Fruit fly (Drosophila melanogaster) whole organism, embryonic: ENCODE measurements around the gene Amun.

Experiments used
- Bdp1 ChIP-seq: fragments of 200-800 bp; sonication (Bioruptor generic); optimal IDR thresholded peaks from 3 replicates; lab custom pipeline; 2016; ENCODE audit warnings: missing biosample characterization, missing genetic modification characterization
- Blimp-1 ChIP-seq: fragments of 200-800 bp; sonication (Bioruptor generic); optimal IDR thresholded peaks from 3 replicates; lab custom pipeline; 2018; ENCODE audit warnings: missing biosample characterization, missing genetic modification characterization, mild to moderate bottlenecking, moderate library complexity, missing genetic modification reagents
- CG10147 ChIP-seq: fragments of 200-800 bp; sonication (Bioruptor generic); optimal IDR thresholded peaks from 2 replicates; lab custom pipeline; 2019; ENCODE audit warnings: missing biosample characterization, mild to moderate bottlenecking, missing genetic modification characterization, moderate library complexity
- CG10462 ChIP-seq: fragments of 200-800 bp; sonication (Bioruptor generic); optimal IDR thresholded peaks from 2 replicates; lab custom pipeline; 2016; ENCODE audit warnings: missing biosample characterization, missing genetic modification characterization
- CG10565 ChIP-seq: fragments of 200-800 bp; sonication (Bioruptor generic); optimal IDR thresholded peaks from 3 replicates; lab custom pipeline; 2016; ENCODE audit warnings: missing biosample characterization, mild to moderate bottlenecking, missing genetic modification characterization
- CG10654 ChIP-seq: fragments of 200-800 bp; sonication (Bioruptor generic); optimal IDR thresholded peaks from 2 replicates; lab custom pipeline; 2016; ENCODE audit warnings: missing biosample characterization, missing genetic modification characterization
- CG12071 ChIP-seq: fragments of 200-800 bp; sonication (Bioruptor generic); optimal IDR thresholded peaks from 3 replicates; lab custom pipeline; 2018; ENCODE audit warnings: missing biosample characterization, mild to moderate bottlenecking, missing genetic modification characterization
- CG12155 ChIP-seq: fragments of 200-800 bp; sonication (Bioruptor generic); optimal IDR thresholded peaks from 3 replicates; lab custom pipeline; 2016; ENCODE audit warnings: missing biosample characterization, missing genetic modification characterization
- CG12236 ChIP-seq: fragments of 200-800 bp; sonication (Bioruptor generic); optimal IDR thresholded peaks from 2 replicates; lab custom pipeline; 2016; ENCODE audit warnings: missing biosample characterization, missing genetic modification characterization
- CG13775 ChIP-seq: fragments of 200-800 bp; sonication (Bioruptor generic); optimal IDR thresholded peaks from 3 replicates; lab custom pipeline; 2017; ENCODE audit warnings: missing biosample characterization, mild to moderate bottlenecking, missing genetic modification characterization
- CG13894 ChIP-seq: fragments of 200-800 bp; sonication (Bioruptor generic); optimal IDR thresholded peaks from 3 replicates; lab custom pipeline; 2018; ENCODE audit warnings: missing biosample characterization, mild to moderate bottlenecking, missing genetic modification characterization, moderate library complexity
- CG14860 ChIP-seq: fragments of 200-800 bp; sonication (Bioruptor generic); IDR thresholded peaks from 3 replicates; pipeline ENCODE4 v1.3.6; 2022; ENCODE audit warnings: missing biosample characterization, missing genetic modification characterization; ENCODE audit not compliant: partially characterized antibody
- CG17912 ChIP-seq: fragments of 200-800 bp; sonication (Bioruptor generic); optimal IDR thresholded peaks from 2 replicates; lab custom pipeline; 2018; ENCODE audit warnings: missing biosample characterization, mild to moderate bottlenecking, missing genetic modification characterization
- CG1832 ChIP-seq: fragments of 200-800 bp; sonication (Bioruptor generic); optimal IDR thresholded peaks from 2 replicates; lab custom pipeline; 2017; ENCODE audit warnings: missing biosample characterization, mild to moderate bottlenecking, missing genetic modification characterization, inconsistent platforms
- CG2678 ChIP-seq: fragments of 200-800 bp; sonication (Bioruptor generic); optimal IDR thresholded peaks from 3 replicates; lab custom pipeline; 2019; ENCODE audit warnings: missing biosample characterization, mild to moderate bottlenecking, missing genetic modification characterization, moderate library complexity
- CG3065 ChIP-seq: fragments of 200-800 bp; sonication (Bioruptor generic); optimal IDR thresholded peaks from 2 replicates; lab custom pipeline; 2016; ENCODE audit warnings: missing biosample characterization, missing genetic modification characterization
- CG3163 ChIP-seq: fragments of 200-800 bp; sonication (Bioruptor generic); optimal IDR thresholded peaks from 3 replicates; lab custom pipeline; 2016; ENCODE audit warnings: missing biosample characterization, missing genetic modification characterization
- CG34422 ChIP-seq: fragments of 200-800 bp; sonication (Bioruptor generic); IDR thresholded peaks from 3 replicates; pipeline ENCODE4 v1.3.6; 2022; ENCODE audit warnings: missing biosample characterization, missing genetic modification characterization
- CG4328 ChIP-seq: fragments of 200-800 bp; sonication (Bioruptor generic); optimal IDR thresholded peaks from 3 replicates; lab custom pipeline; 2017; ENCODE audit warnings: missing biosample characterization, missing genetic modification reagents, missing genetic modification characterization
- CG43689 ChIP-seq: fragments of 200-800 bp; sonication (Bioruptor generic); IDR thresholded peaks from 2 replicates; pipeline ENCODE4 v1.3.6; 2022; ENCODE audit warnings: missing biosample characterization, missing genetic modification characterization
- CG4424 ChIP-seq: fragments of 200-800 bp; sonication (Bioruptor generic); optimal IDR thresholded peaks from 3 replicates; lab custom pipeline; 2016; ENCODE audit warnings: missing biosample characterization, missing genetic modification characterization
- CG7928 ChIP-seq: fragments of 200-800 bp; sonication (Bioruptor generic); optimal IDR thresholded peaks from 2 replicates; lab custom pipeline; 2017; ENCODE audit warnings: missing biosample characterization, mild to moderate bottlenecking, missing genetic modification characterization
- CG8944 ChIP-seq: fragments of 200-800 bp; sonication (Bioruptor generic); optimal IDR thresholded peaks from 3 replicates; lab custom pipeline; 2016; ENCODE audit warnings: missing biosample characterization, missing genetic modification characterization
- CG9609 ChIP-seq: fragments of 200-800 bp; sonication (Bioruptor generic); optimal IDR thresholded peaks from 3 replicates; lab custom pipeline; 2016; ENCODE audit warnings: missing biosample characterization, missing genetic modification characterization
- CG9797 ChIP-seq: fragments of 200-800 bp; sonication (Bioruptor generic); optimal IDR thresholded peaks from 3 replicates; lab custom pipeline; 2018; ENCODE audit warnings: missing biosample characterization, mild to moderate bottlenecking, missing genetic modification characterization
- CTCF ChIP-seq: fragments of 200-800 bp; sonication (Bioruptor generic); optimal IDR thresholded peaks from 2 replicates; lab custom pipeline; 2017; ENCODE audit warnings: missing biosample characterization, mild to moderate bottlenecking, missing genetic modification characterization, moderate library complexity
- Dip3 ChIP-seq: fragments of 200-800 bp; sonication (Bioruptor generic); optimal IDR thresholded peaks from 3 replicates; lab custom pipeline; 2016; ENCODE audit warnings: missing biosample characterization, missing genetic modification characterization
- Hmr ChIP-seq: fragments of 200-800 bp; sonication (Bioruptor generic); optimal IDR thresholded peaks from 3 replicates; lab custom pipeline; 2017; ENCODE audit warnings: mild to moderate bottlenecking, missing biosample characterization, missing genetic modification reagents, missing genetic modification characterization
- Kr ChIP-seq: fragments of 200-800 bp; sonication (Bioruptor generic); optimal IDR thresholded peaks from 2 replicates; lab custom pipeline; 2017; ENCODE audit warnings: missing biosample characterization, mild to moderate bottlenecking, missing genetic modification characterization
- MTF-1 ChIP-seq: fragments of 200-800 bp; sonication (Bioruptor generic); optimal IDR thresholded peaks from 2 replicates; lab custom pipeline; 2018; ENCODE audit warnings: missing biosample characterization, mild to moderate bottlenecking, missing genetic modification characterization, borderline replicate concordance
- Meics ChIP-seq: fragments of 200-800 bp; sonication (Bioruptor generic); optimal IDR thresholded peaks from 2 replicates; lab custom pipeline; 2017; ENCODE audit warnings: missing biosample characterization, mild to moderate bottlenecking, missing genetic modification characterization
- Nf-YC ChIP-seq: fragments of 200-800 bp; optimal IDR thresholded peaks from 3 replicates; lab custom pipeline; 2019; ENCODE audit warnings: missing biosample characterization, mild to moderate bottlenecking, missing genetic modification characterization, moderate library complexity
- Oaz ChIP-seq: fragments of 200-800 bp; sonication (Bioruptor generic); IDR thresholded peaks from 2 replicates; pipeline ENCODE4 v1.3.6; 2022; ENCODE audit warnings: missing biosample characterization, missing genetic modification characterization
- Scr ChIP-seq: fragments of 200-800 bp; sonication (Bioruptor generic); IDR thresholded peaks from 2 replicates; pipeline ENCODE4 v1.3.6; 2022; ENCODE audit warnings: missing biosample characterization, missing genetic modification characterization; ENCODE audit not compliant: partially characterized antibody
- Side ChIP-seq: fragments of 200-800 bp; sonication (Bioruptor generic); optimal IDR thresholded peaks from 2 replicates; lab custom pipeline; 2016; ENCODE audit warnings: missing biosample characterization, missing genetic modification characterization
- Stat92E ChIP-seq, 3 experiments: fragments of >200 bp in 2 of 3; fragments of 200-800 bp in 1 of 3; sonication (Bioruptor generic) in 1 of 3; optimal IDR thresholded peaks; 2 replicates each; lab custom pipeline; 2017 to 2019; ENCODE audit warnings: missing biosample characterization in 3 of 3, missing genetic modification characterization in 3 of 3, mild to moderate bottlenecking in 1 of 3, moderate library complexity in 1 of 3
- bab2 ChIP-seq: fragments of 200-800 bp; sonication (Bioruptor generic); optimal IDR thresholded peaks from 2 replicates; lab custom pipeline; 2016; ENCODE audit warnings: missing biosample characterization, missing genetic modification characterization
- btn ChIP-seq: fragments of 200-800 bp; sonication (Bioruptor generic); optimal IDR thresholded peaks from 2 replicates; lab custom pipeline; 2016; ENCODE audit warnings: missing biosample characterization, missing genetic modification characterization
- dm ChIP-seq: fragments of 200-800 bp; sonication (Bioruptor generic); optimal IDR thresholded peaks from 3 replicates; lab custom pipeline; 2016; ENCODE audit warnings: missing biosample characterization, missing genetic modification characterization
- dpn ChIP-seq, 2 experiments: fragments of 200-800 bp; sonication (Bioruptor generic); optimal IDR thresholded peaks; 3 replicates each; lab custom pipeline; 2016; ENCODE audit warnings: missing biosample characterization in 2 of 2, missing genetic modification characterization in 2 of 2
- ewg ChIP-seq: fragments of 200-800 bp; sonication (Bioruptor generic); optimal IDR thresholded peaks from 3 replicates; lab custom pipeline; 2017; ENCODE audit warnings: mild to moderate bottlenecking, missing biosample characterization, missing genetic modification reagents, missing genetic modification characterization
- gsb-n ChIP-seq: fragments of 200-800 bp; sonication (Bioruptor generic); optimal IDR thresholded peaks from 3 replicates; lab custom pipeline; 2018; ENCODE audit warnings: missing biosample characterization, mild to moderate bottlenecking, missing genetic modification characterization
- hkb ChIP-seq, 2 experiments: fragments of 200-800 bp in 1 of 2; fragments of >200 bp in 1 of 2; sonication (Bioruptor generic) in 1 of 2; IDR thresholded peaks in 1 of 2; optimal IDR thresholded peaks in 1 of 2; 2 replicates each; pipeline versions ENCODE4 v1.3.6 to Lab custom; 2017 to 2022; ENCODE audit warnings: missing biosample characterization in 1 of 2, missing genetic modification characterization in 1 of 2
- kni ChIP-seq: fragments of 200-800 bp; sonication (Bioruptor generic); optimal IDR thresholded peaks from 3 replicates; lab custom pipeline; 2017; ENCODE audit warnings: mild to moderate bottlenecking, missing biosample characterization, missing genetic modification reagents, missing genetic modification characterization
- lola ChIP-seq, 3 experiments: fragments of >200 bp in 2 of 3; fragments of 200-800 bp in 1 of 3; sonication (Bioruptor generic) in 1 of 3; optimal IDR thresholded peaks; 2 replicates each; lab custom pipeline; 2017 to 2019; ENCODE audit warnings: missing biosample characterization in 3 of 3, missing genetic modification characterization in 3 of 3, mild to moderate bottlenecking in 1 of 3, moderate library complexity in 1 of 3
- rib ChIP-seq: fragments of 200-800 bp; sonication (Bioruptor generic); IDR thresholded peaks from 2 replicates; pipeline ENCODE4 v1.3.6; 2022; ENCODE audit warnings: missing biosample characterization, missing genetic modification characterization
- sd ChIP-seq: fragments of 200-800 bp; sonication (Bioruptor generic); optimal IDR thresholded peaks from 3 replicates; lab custom pipeline; 2018; ENCODE audit warnings: missing biosample characterization, mild to moderate bottlenecking, missing genetic modification characterization, moderate library complexity
- vvl ChIP-seq: fragments of 200-800 bp; sonication (Bioruptor generic); IDR thresholded peaks from 2 replicates; pipeline ENCODE4 v1.3.6; 2022; ENCODE audit warnings: missing biosample characterization, missing genetic modification characterization
- yki ChIP-seq: fragments of >200 bp; optimal IDR thresholded peaks from 3 replicates; lab custom pipeline; 2018

The Amun gene

dm6 chrX:11713808-11714528 lies 1.4 kb downstream of the Amun start (continued):
- TF ChIP-seq CG34422 (GFP tag; lab: Robert Waterston, UW) = peak; percentile 16; the same call in 1 of the 3 replicates
- no peak for TF ChIP-seq CG10565 (GFP tag; lab: Kevin White, UChicago)
- TF ChIP-seq Side (GFP tag; lab: Kevin White, UChicago) = no peak
- no peak for TF ChIP-seq CG43689 (GFP tag; lab: Robert Waterston, UW)
- no peak for TF ChIP-seq Meics (GFP tag; lab: Kevin White, UChicago)
- no peak for TF ChIP-seq bab2 (GFP tag; lab: Kevin White, UChicago)
- peak in 1 of 3 experiments; percentile 77 for TF ChIP-seq lola (GFP tag; optimal IDR thresholded peaks at IDR 0.05; lab: Kevin White, UChicago)
- TF ChIP-seq CG13894 (tag; lab: Kevin White, UChicago) = no peak
- peak; percentile 9 for TF ChIP-seq CG10147 (GFP tag; lab: Kevin White, UChicago)
- no peak for TF ChIP-seq Dip3 (GFP tag; lab: Kevin White, UChicago)
- no peak for TF ChIP-seq CG9797 (GFP tag; lab: Kevin White, UChicago)
- peak; percentile 49 for TF ChIP-seq Hmr (GFP tag; lab: Kevin White, UChicago)
- peak; percentile 81 for TF ChIP-seq CG12155 (GFP tag; lab: Kevin White, UChicago)
- TF ChIP-seq Scr = peak; percentile 9; the same call in 1 of the 2 replicates
- no peak for TF ChIP-seq CG12236
- no peak for TF ChIP-seq CG3065 (GFP tag; lab: Kevin White, UChicago)
- TF ChIP-seq CG8944 (GFP tag; lab: Kevin White, UChicago) = no peak
- no peak for TF ChIP-seq CG12071 (GFP tag; lab: Kevin White, UChicago)
- no peak for TF ChIP-seq CG13775 (GFP tag; lab: Kevin White, UChicago)
- no peak for TF ChIP-seq hkb (optimal IDR thresholded peaks at IDR 0.05; lab: Kevin White, UChicago)
- no peak for TF ChIP-seq hkb (GFP tag; IDR thresholded peaks at IDR 0.05; lab: Robert Waterston, UW)
- TF ChIP-seq gsb-n (tag; lab: Kevin White, UChicago) = no peak
- no peak for TF ChIP-seq CG9609 (GFP tag; lab: Kevin White, UChicago)
- TF ChIP-seq yki (lab: Kevin White, UChicago) = peak; percentile 68
- no peak for TF ChIP-seq CTCF (GFP tag; lab: Kevin White, UChicago)
- peak; percentile 0 for TF ChIP-seq sd (tag; lab: Kevin White, UChicago)
- TF ChIP-seq dm = no peak
- TF ChIP-seq Kr (GFP tag; lab: Kevin White, UChicago) = no peak
- TF ChIP-seq btn (GFP tag; lab: Kevin White, UChicago) = no peak
- TF ChIP-seq Nf-YC (tag; lab: Kevin White, UChicago) = peak; percentile 6
- TF ChIP-seq MTF-1 (GFP tag; lab: Kevin White, UChicago) = no peak
- peak; percentile 62 for TF ChIP-seq CG3163 (GFP tag; lab: Kevin White, UChicago)
- no peak for TF ChIP-seq CG10654
- TF ChIP-seq CG10462 (GFP tag; lab: Kevin White, UChicago) = no peak
- no peak for TF ChIP-seq CG14860 (GFP tag; lab: Robert Waterston, UW)
- no peak for TF ChIP-seq Oaz (GFP tag; lab: Robert Waterston, UW)
- TF ChIP-seq Bdp1 (GFP tag; lab: Kevin White, UChicago) = no peak
- peak; percentile 50; the same call in 1 of the 2 replicates for TF ChIP-seq rib (GFP tag; lab: Robert Waterston, UW)
- TF ChIP-seq ewg (GFP tag; lab: Kevin White, UChicago) = no peak
- TF ChIP-seq dpn (GFP tag; optimal IDR thresholded peaks at IDR 0.05; lab: Kevin White, UChicago) = no peak
- peak; percentile 18 for TF ChIP-seq kni (GFP tag; lab: Kevin White, UChicago)
- peak in 1 of 3 experiments; percentile 85 for TF ChIP-seq Stat92E (GFP tag; optimal IDR thresholded peaks at IDR 0.05; lab: Kevin White, UChicago)
- TF ChIP-seq CG17912 = no peak
- TF ChIP-seq vvl (GFP tag; lab: Robert Waterston, UW) = peak; percentile 64
- no peak for TF ChIP-seq CG4424 (GFP tag; lab: Kevin White, UChicago)
- no peak for TF ChIP-seq CG7928 (GFP tag; lab: Kevin White, UChicago)
- peak; percentile 63 for TF ChIP-seq CG1832 (GFP tag; lab: Kevin White, UChicago)
- peak; percentile 37 for TF ChIP-seq CG2678 (tag; lab: Kevin White, UChicago)
- TF ChIP-seq CG4328 (GFP tag; lab: Kevin White, UChicago) = no peak
- TF ChIP-seq Blimp-1 (GFP tag; lab: Kevin White, UChicago) = no peak
